Fruit fly (Drosophila melanogaster) whole organism, wandering third instar larva: ENCODE measurements around the gene CG7988.

Experiments used
- Abd-B ChIP-seq: fragments of >200 bp; optimal IDR thresholded peaks from 2 replicates; lab custom pipeline; 2017; ENCODE audit warnings: missing biosample characterization, missing genetic modification characterization
- CG32264 ChIP-seq: fragments of 200-800 bp; sonication (Bioruptor generic); optimal IDR thresholded peaks from 2 replicates; lab custom pipeline; 2016; ENCODE audit warnings: missing biosample characterization, missing genetic modification characterization
- CG9705 ChIP-seq: fragments of 200-800 bp; sonication (Bioruptor generic); optimal IDR thresholded peaks from 2 replicates; lab custom pipeline; 2018; ENCODE audit warnings: missing biosample characterization, mild to moderate bottlenecking, missing genetic modification characterization
- CrebA ChIP-seq: fragments of 200-800 bp; sonication (Bioruptor generic); optimal IDR thresholded peaks from 2 replicates; lab custom pipeline; 2016; ENCODE audit warnings: missing biosample characterization, mild to moderate bottlenecking, missing genetic modification characterization, borderline replicate concordance
- Dfd ChIP-seq: fragments of >200 bp; optimal IDR thresholded peaks from 2 replicates; lab custom pipeline; 2017; ENCODE audit warnings: missing biosample characterization, missing genetic modification characterization
- Dif ChIP-seq: fragments of 200-275, 200-300 bp; sonication (Bioruptor generic); optimal IDR thresholded peaks from 2 replicates; lab custom pipeline; 2018; ENCODE audit warnings: missing biosample characterization, missing genetic modification characterization; ENCODE audit not compliant: partially characterized antibody
- GATAd ChIP-seq: sonication (Bioruptor generic); optimal IDR thresholded peaks from 2 replicates; lab custom pipeline; 2016; ENCODE audit warnings: missing biosample characterization, missing genetic modification characterization
- HLH106 ChIP-seq: fragments of 200-800 bp; optimal IDR thresholded peaks from 3 replicates; lab custom pipeline; 2019; ENCODE audit warnings: missing biosample characterization, mild to moderate bottlenecking, missing genetic modification characterization, moderate library complexity
- Hnf4 ChIP-seq: fragments of 200-800 bp; sonication (Bioruptor generic); optimal IDR thresholded peaks from 2 replicates; lab custom pipeline; 2016; ENCODE audit warnings: missing biosample characterization, mild to moderate bottlenecking, missing genetic modification characterization
- Hr78 ChIP-seq: fragments of >200 bp; optimal IDR thresholded peaks from 2 replicates; lab custom pipeline; 2017; ENCODE audit warnings: missing biosample characterization, missing genetic modification characterization
- Hr83 ChIP-seq: fragments of 200-300 bp; sonication (Bioruptor generic); optimal IDR thresholded peaks from 2 replicates; lab custom pipeline; 2016; ENCODE audit warnings: missing biosample characterization, mild to moderate bottlenecking, missing genetic modification characterization, moderate library complexity; ENCODE audit not compliant: poor library complexity, severe bottlenecking
- Jra ChIP-seq: sonication (Bioruptor generic); optimal IDR thresholded peaks from 2 replicates; lab custom pipeline; 2016; ENCODE audit warnings: missing biosample characterization, missing genetic modification characterization
- Mio ChIP-seq: sonication (Bioruptor generic); optimal IDR thresholded peaks from 2 replicates; lab custom pipeline; 2016; ENCODE audit warnings: missing biosample characterization, missing genetic modification characterization
- Myc ChIP-seq: fragments of >200 bp; optimal IDR thresholded peaks from 2 replicates; lab custom pipeline; 2017
- N ChIP-seq: fragments of >200 bp; optimal IDR thresholded peaks from 2 replicates; lab custom pipeline; 2018; ENCODE audit warnings: missing biosample characterization, missing external identifiers, missing genetic modification characterization
- OdsH ChIP-seq: fragments of 200-800 bp; sonication (Bioruptor generic); optimal IDR thresholded peaks from 2 replicates; lab custom pipeline; 2016; ENCODE audit warnings: missing biosample characterization, mild to moderate bottlenecking, missing genetic modification characterization
- Rel ChIP-seq, 2 experiments: fragments of 200-800 bp; sonication (Bioruptor generic) in 1 of 2; optimal IDR thresholded peaks; 2 replicates in 1 of 2; 3 replicates in 1 of 2; lab custom pipeline; 2016 to 2019; ENCODE audit warnings: mild to moderate bottlenecking in 2 of 2, missing biosample characterization in 2 of 2, missing genetic modification characterization in 2 of 2, moderate library complexity in 1 of 2
- Sp1 ChIP-seq: fragments of 200-800 bp; sonication (Bioruptor generic); optimal IDR thresholded peaks from 3 replicates; lab custom pipeline; 2019; ENCODE audit warnings: missing biosample characterization, mild to moderate bottlenecking, missing genetic modification characterization, moderate library complexity
- Vsx2 ChIP-seq: fragments of 200-300, 225-300 bp; sonication (Bioruptor generic); optimal IDR thresholded peaks from 2 replicates; lab custom pipeline; 2018; ENCODE audit warnings: missing biosample characterization, missing genetic modification characterization; ENCODE audit not compliant: partially characterized antibody
- br ChIP-seq: fragments of 200-800 bp; sonication (Bioruptor generic); optimal IDR thresholded peaks from 2 replicates; lab custom pipeline; 2016; ENCODE audit warnings: missing biosample characterization, missing genetic modification characterization
- brk ChIP-seq: fragments of 200-800 bp; sonication (Bioruptor generic); optimal IDR thresholded peaks from 2 replicates; lab custom pipeline; 2016; ENCODE audit warnings: missing biosample characterization, mild to moderate bottlenecking, missing genetic modification characterization
- dl ChIP-seq, 2 experiments: fragments of 175-275, 200-275 bp in 1 of 2; fragments of 200-275 bp in 1 of 2; sonication (Bioruptor generic); optimal IDR thresholded peaks; lab custom pipeline; 2018; ENCODE audit warnings: mild to moderate bottlenecking in 2 of 2, missing biosample characterization in 2 of 2, missing genetic modification characterization in 2 of 2, moderate library complexity in 2 of 2; ENCODE audit not compliant: partially characterized antibody in 2 of 2, insufficient read depth in 1 of 2
- dmrt93B ChIP-seq: fragments of 200-800 bp; sonication (Bioruptor generic); optimal IDR thresholded peaks from 2 replicates; lab custom pipeline; 2018; ENCODE audit warnings: missing biosample characterization, mild to moderate bottlenecking, missing genetic modification characterization
- dsf ChIP-seq: sonication (Bioruptor generic); optimal IDR thresholded peaks from 2 replicates; lab custom pipeline; 2016; ENCODE audit warnings: missing biosample characterization, missing genetic modification characterization, borderline replicate concordance
- ey ChIP-seq: fragments of 200-800 bp; sonication (Bioruptor generic); optimal IDR thresholded peaks from 2 replicates; lab custom pipeline; 2016; ENCODE audit warnings: missing biosample characterization, missing genetic modification characterization
- foxo ChIP-seq, 2 experiments: fragments of 200-800 bp; sonication (Bioruptor generic); optimal IDR thresholded peaks; 2 replicates in 1 of 2; 3 replicates in 1 of 2; lab custom pipeline; 2016 to 2017; ENCODE audit warnings: missing biosample characterization in 2 of 2, missing genetic modification characterization in 2 of 2
- fru ChIP-seq: fragments of 200-800 bp; sonication (Bioruptor generic); optimal IDR thresholded peaks from 3 replicates; lab custom pipeline; 2016; ENCODE audit warnings: missing biosample characterization, mild to moderate bottlenecking, missing genetic modification characterization
- h ChIP-seq: fragments of 200-800 bp; sonication (Bioruptor generic); optimal IDR thresholded peaks from 3 replicates; lab custom pipeline; 2016; ENCODE audit warnings: missing biosample characterization, mild to moderate bottlenecking, missing genetic modification characterization
- jim ChIP-seq: fragments of 175-275, 200-325 bp; sonication (Bioruptor generic); optimal IDR thresholded peaks from 2 replicates; lab custom pipeline; 2016; ENCODE audit warnings: missing biosample characterization, mild to moderate bottlenecking, missing genetic modification characterization
- lola ChIP-seq: fragments of >200 bp; optimal IDR thresholded peaks from 2 replicates; lab custom pipeline; 2017; ENCODE audit warnings: missing biosample characterization, missing genetic modification characterization
- pan ChIP-seq: fragments of >200 bp; optimal IDR thresholded peaks from 2 replicates; lab custom pipeline; 2017
- psq ChIP-seq: fragments of 200-800 bp; sonication (Bioruptor generic); optimal IDR thresholded peaks from 3 replicates; lab custom pipeline; 2017; ENCODE audit warnings: missing biosample characterization, mild to moderate bottlenecking, missing genetic modification characterization, moderate library complexity
- rgr ChIP-seq: fragments of 200-800 bp; sonication (Bioruptor generic); optimal IDR thresholded peaks from 3 replicates; lab custom pipeline; 2016; ENCODE audit warnings: missing biosample characterization, mild to moderate bottlenecking, missing genetic modification characterization
- sage ChIP-seq: fragments of 200-800 bp; sonication (Bioruptor generic); optimal IDR thresholded peaks from 2 replicates; lab custom pipeline; 2016; ENCODE audit warnings: missing biosample characterization, mild to moderate bottlenecking, missing genetic modification characterization
- sv ChIP-seq: fragments of 200-800 bp; sonication (Bioruptor generic); optimal IDR thresholded peaks from 3 replicates; lab custom pipeline; 2016; ENCODE audit warnings: missing biosample characterization, missing genetic modification characterization
- tai ChIP-seq: sonication (Bioruptor generic); optimal IDR thresholded peaks from 2 replicates; lab custom pipeline; 2016; ENCODE audit warnings: missing biosample characterization, missing genetic modification characterization
- usp ChIP-seq: fragments of >200 bp; optimal IDR thresholded peaks from 2 replicates; lab custom pipeline; 2017; ENCODE audit warnings: missing biosample characterization, missing genetic modification characterization
- woc ChIP-seq: sonication (Bioruptor generic); optimal IDR thresholded peaks from 2 replicates; lab custom pipeline; 2016; ENCODE audit warnings: missing biosample characterization, mild to moderate bottlenecking, missing genetic modification characterization

Gene CG7988

dm6 chr3R:18244171-18245043 lies 24.1 kb downstream of the CG7988 start (continued):
- TF ChIP-seq Dif (GFP tag; lab: Kevin White, UChicago) (peak; percentile 97), CG9705 (GFP tag; lab: Kevin White, UChicago) (no peak), pan (lab: Kevin White, UChicago) (no peak), Hr83 (GFP tag; lab: Kevin White, UChicago) (peak; percentile 86)

dm6 chr3R:18245044-18245596 lies 24.8 kb downstream of the CG7988 start:
- TF ChIP-seq ey (GFP tag; lab: Kevin White, UChicago), result no peak
- TF ChIP-seq HLH106 (tag; lab: Kevin White, UChicago), result no peak
- no peak for TF ChIP-seq Hr78 (GFP tag; lab: Kevin White, UChicago)
- no peak for TF ChIP-seq woc (GFP tag; lab: Kevin White, UChicago)
- TF ChIP-seq dsf (GFP tag; lab: Kevin White, UChicago), result no peak
- TF ChIP-seq Myc (lab: Kevin White, UChicago), result no peak
- TF ChIP-seq CG9705 (GFP tag; lab: Kevin White, UChicago), result no peak
- TF ChIP-seq pan (lab: Kevin White, UChicago), result no peak
- no peak for TF ChIP-seq N (GFP tag; lab: Kevin White, UChicago)
- no peak for TF ChIP-seq jim
- no peak for TF ChIP-seq usp
- TF ChIP-seq dl (GFP tag; optimal IDR thresholded peaks at IDR 0.05; lab: Kevin White, UChicago; ENCODE audit: insufficient read depth in 1 of 2, partially characterized antibody in 2 of 2), result no peak
- no peak for TF ChIP-seq Dfd (GFP tag; lab: Kevin White, UChicago)
- TF ChIP-seq Mio, result no peak
- no peak for TF ChIP-seq OdsH (GFP tag; lab: Kevin White, UChicago)
- TF ChIP-seq, all 38 proteins: peak for 0

DNA sequence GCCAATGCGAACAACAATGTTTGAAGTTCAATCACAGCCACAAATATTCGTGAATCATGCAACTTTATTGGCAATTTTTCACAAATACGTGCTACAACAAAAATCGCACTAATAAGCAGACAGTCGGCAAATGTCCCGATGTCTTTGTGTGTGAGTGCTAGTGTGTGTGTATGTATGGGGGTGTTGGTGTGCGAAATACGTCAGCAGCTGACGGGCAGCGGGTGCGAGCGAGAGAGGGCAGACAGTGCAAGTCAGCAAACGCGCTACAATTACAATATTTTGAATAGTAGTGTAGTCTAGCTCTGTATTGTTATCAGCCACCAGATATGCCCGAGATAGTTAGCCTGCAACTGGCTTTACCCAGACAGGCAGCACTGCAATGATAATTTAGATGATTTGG lies 25.7 kb downstream of the CG7988 start:
- TF ChIP-seq Hr78 (GFP tag; lab: Kevin White, UChicago), result no peak
- no peak for TF ChIP-seq Rel (GFP tag; optimal IDR thresholded peaks at IDR 0.05; lab: Kevin White, UChicago)
- TF ChIP-seq Rel (tag; optimal IDR thresholded peaks at IDR 0.05; lab: Kevin White, UChicago), result peak; percentile 14

DNA sequence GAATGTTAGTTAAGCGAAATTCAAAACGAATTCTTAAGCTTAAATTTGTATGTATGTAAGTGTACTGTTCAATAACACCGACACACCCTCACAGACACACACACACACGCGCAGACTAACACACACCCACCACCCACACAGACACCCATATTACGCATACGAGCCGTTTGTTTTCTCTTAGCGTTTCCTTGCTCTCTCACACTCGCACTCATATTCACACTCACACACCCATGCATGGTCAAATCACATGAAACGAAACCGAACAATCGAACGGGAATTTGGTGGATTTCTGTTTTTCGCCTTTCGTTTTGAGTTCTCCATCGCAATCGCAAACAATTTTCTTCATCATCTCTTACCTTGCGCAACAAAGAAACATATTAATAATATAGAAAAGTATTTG lies 28.9 kb downstream of the CG7988 start:
- TF ChIP-seq CG32264 (GFP tag; lab: Kevin White, UChicago), result no peak
- TF ChIP-seq ey (GFP tag; lab: Kevin White, UChicago), result no peak
- no peak for TF ChIP-seq dmrt93B
- no peak for TF ChIP-seq CrebA (GFP tag; lab: Kevin White, UChicago)
- no peak for TF ChIP-seq Rel (GFP tag; optimal IDR thresholded peaks at IDR 0.05; lab: Kevin White, UChicago)
- TF ChIP-seq Rel (tag; optimal IDR thresholded peaks at IDR 0.05; lab: Kevin White, UChicago), result peak; percentile 10
- TF ChIP-seq h (GFP tag; lab: Kevin White, UChicago), result no peak
- no peak for TF ChIP-seq Vsx2
- TF ChIP-seq tai (GFP tag; lab: Kevin White, UChicago), result no peak
- TF ChIP-seq sv (GFP tag; lab: Kevin White, UChicago), result no peak
- TF ChIP-seq sage, result no peak
- TF ChIP-seq GATAd (GFP tag; lab: Kevin White, UChicago), result no peak
- no peak for TF ChIP-seq Mio
- TF ChIP-seq woc (GFP tag; lab: Kevin White, UChicago), result no peak
- no peak for TF ChIP-seq Jra (GFP tag; lab: Kevin White, UChicago)
- TF ChIP-seq Hnf4 (GFP tag; lab: Kevin White, UChicago), result no peak
- TF ChIP-seq rgr, result no peak
- peak; percentile 69 for TF ChIP-seq N (GFP tag; lab: Kevin White, UChicago)
- TF ChIP-seq lola (GFP tag; lab: Kevin White, UChicago), result no peak
- peak; percentile 69 for TF ChIP-seq Dif (GFP tag; lab: Kevin White, UChicago)
- TF ChIP-seq Abd-B (GFP tag; lab: Kevin White, UChicago), result no peak
- TF ChIP-seq Hr83 (GFP tag; lab: Kevin White, UChicago), result peak; percentile 16
- TF ChIP-seq Dfd (GFP tag; lab: Kevin White, UChicago), result no peak
- no peak for TF ChIP-seq fru (GFP tag; lab: Kevin White, UChicago)
- no peak for TF ChIP-seq brk (GFP tag; lab: Kevin White, UChicago)
- TF ChIP-seq psq, result peak; percentile 22
- no peak for TF ChIP-seq Hr78 (GFP tag; lab: Kevin White, UChicago)
- TF ChIP-seq CG9705 (GFP tag; lab: Kevin White, UChicago), result no peak
- TF ChIP-seq br, result no peak
- no peak for TF ChIP-seq HLH106 (tag; lab: Kevin White, UChicago)
- peak in 1 of 2 experiments; percentile 41 for TF ChIP-seq dl (GFP tag; optimal IDR thresholded peaks at IDR 0.05; lab: Kevin White, UChicago; ENCODE audit: insufficient read depth in 1 of 2, partially characterized antibody in 2 of 2)
- no peak for TF ChIP-seq Sp1 (GFP tag; lab: Kevin White, UChicago)
- no peak for TF ChIP-seq OdsH (GFP tag; lab: Kevin White, UChicago)
- no peak for TF ChIP-seq jim
- no peak for TF ChIP-seq foxo (GFP tag; optimal IDR thresholded peaks at IDR 0.05; lab: Kevin White, UChicago)
